Worm (Caenorhabditis elegans) whole organism, L1 larva: ENCODE data around the gene lin-18.

Experiments used
- ceh-82 ChIP-seq, 3 experiments: fragments of 150-350 bp in 1 of 3; sonication (generic microtip) in 2 of 3; optimal IDR thresholded peaks; 2 replicates each; lab custom pipeline; 2014 to 2017; ENCODE audit warnings: missing biosample characterization in 3 of 3, missing genetic modification characterization in 3 of 3
- ceh-88 ChIP-seq: fragments of 200-800 bp; sonication (Bioruptor generic); IDR thresholded peaks from 2 replicates; pipeline ENCODE4 v1.3.6; 2022; ENCODE audit warnings: missing genetic modification characterization, missing compliant biosample characterization
- ces-1 ChIP-seq: fragments of 150-350 bp; optimal IDR thresholded peaks from 2 replicates; lab custom pipeline; 2014; ENCODE audit warnings: missing biosample characterization, missing genetic modification reagents, missing genetic modification characterization
- egl-13 ChIP-seq: sonication (generic microtip); optimal IDR thresholded peaks from 2 replicates; lab custom pipeline; 2016; ENCODE audit warnings: missing genotype, missing genetic modification reagents, missing genetic modification characterization, missing compliant biosample characterization
- egl-27 ChIP-seq, 2 experiments: fragments of 150-350 bp in 1 of 2; sonication (generic microtip); optimal IDR thresholded peaks; 3 replicates each; lab custom pipeline; 2017 to 2018; ENCODE audit warnings: missing biosample characterization in 2 of 2, missing genetic modification characterization in 2 of 2, missing genetic modification reagents in 2 of 2
- hpl-2 ChIP-seq: fragments of 150-350 bp; optimal IDR thresholded peaks from 2 replicates; lab custom pipeline; 2014; ENCODE audit warnings: missing biosample characterization, missing genetic modification reagents, missing genetic modification characterization
- irx-1 ChIP-seq: sonication (generic microtip); optimal IDR thresholded peaks from 2 replicates; lab custom pipeline; 2016; ENCODE audit warnings: missing genetic modification characterization, missing compliant biosample characterization
- mdl-1 ChIP-seq, 2 experiments: fragments of 150-350 bp; optimal IDR thresholded peaks; 2 replicates each; lab custom pipeline; 2014 to 2017; ENCODE audit warnings: missing biosample characterization in 2 of 2, missing genetic modification characterization in 2 of 2, inconsistent platforms in 1 of 2
- mef-2 ChIP-seq: fragments of 150-350 bp; optimal IDR thresholded peaks from 2 replicates; lab custom pipeline; 2014; ENCODE audit warnings: missing biosample characterization, missing genetic modification characterization
- nhr-11 ChIP-seq: fragments of 150-350 bp; optimal IDR thresholded peaks from 2 replicates; lab custom pipeline; 2014; ENCODE audit warnings: missing biosample characterization, missing genetic modification characterization
- nhr-76 ChIP-seq: sonication (generic microtip); optimal IDR thresholded peaks from 2 replicates; lab custom pipeline; 2017; ENCODE audit warnings: missing biosample characterization, missing genetic modification characterization
- ztf-11 ChIP-seq, 2 experiments: sonication (generic microtip); optimal IDR thresholded peaks; 2 replicates each; lab custom pipeline; 2016 to 2017; ENCODE audit warnings: missing genetic modification characterization in 2 of 2, missing biosample characterization in 1 of 2, missing compliant biosample characterization in 1 of 2

DNA sequence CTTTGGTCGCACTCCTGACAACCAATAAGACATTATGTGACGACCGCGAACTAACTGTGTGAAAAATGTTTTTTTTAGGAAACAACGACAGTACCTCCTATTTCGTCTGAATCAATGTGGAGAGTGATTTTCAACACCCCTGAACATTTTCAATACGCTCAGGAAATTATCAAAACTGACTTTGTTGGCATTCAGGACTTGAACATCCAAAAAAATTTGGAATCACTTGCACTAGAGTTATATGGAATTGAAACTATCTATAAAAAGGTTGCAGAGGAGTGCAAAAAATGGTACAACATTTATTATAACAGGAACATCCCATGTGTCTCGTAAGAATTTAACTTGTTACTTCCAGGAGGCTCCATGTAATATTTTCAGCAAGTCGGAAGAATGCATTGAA, 40.2 kb upstream of the lin-18 start:
- TF ChIP-seq mef-2 (tag; lab: Kevin White, UChicago), result no peak
- no peak for TF ChIP-seq hpl-2 (GFP tag; lab: Kevin White, UChicago)
- TF ChIP-seq egl-13 (tag; lab: Kevin White, UChicago), result no peak
- no peak for TF ChIP-seq nhr-76 (tag; lab: Kevin White, UChicago)
- no peak for TF ChIP-seq irx-1 (tag; lab: Kevin White, UChicago)
- TF ChIP-seq egl-27 (tag; optimal IDR thresholded peaks at IDR 0.05; lab: Kevin White, UChicago), result no peak
- no peak for TF ChIP-seq ceh-82 (tag; optimal IDR thresholded peaks at IDR 0.05; lab: Kevin White, UChicago)
- TF ChIP-seq ztf-11 (tag; optimal IDR thresholded peaks at IDR 0.05; lab: Kevin White, UChicago), result no peak
- TF ChIP-seq nhr-11 (tag; lab: Kevin White, UChicago), result no peak
- TF ChIP-seq mdl-1 (tag; optimal IDR thresholded peaks at IDR 0.05; lab: Kevin White, UChicago), result no peak
- TF ChIP-seq ces-1 (GFP tag; lab: Kevin White, UChicago), result no peak
- TF ChIP-seq ceh-88 (GFP tag; lab: Robert Waterston, UW), result no peak
